Worm (Caenorhabditis elegans) whole organism, L2 larva: ENCODE measurements around the gene Y46H3D.1.
A peak's percentile ranks its signal among the peaks of the same experiment; 100 is the strongest.

Experiments
- C34F6.9 ChIP-seq: fragments of 150-350 bp; optimal IDR thresholded peaks from 2 replicates; lab custom pipeline; 2014; ENCODE audit warnings: missing biosample characterization, missing genetic modification characterization
- F13H6.1 ChIP-seq: sonication (generic microtip); optimal IDR thresholded peaks from 2 replicates; lab custom pipeline; 2016; ENCODE audit warnings: missing genetic modification characterization, missing compliant biosample characterization
- R02D3.7 ChIP-seq: fragments of 150-350 bp; optimal IDR thresholded peaks from 2 replicates; lab custom pipeline; 2014; ENCODE audit warnings: missing biosample characterization, missing genetic modification characterization
- aly-2 ChIP-seq: fragments of 150-350 bp; optimal IDR thresholded peaks from 2 replicates; lab custom pipeline; 2014; ENCODE audit warnings: missing biosample characterization, missing genetic modification characterization
- ceh-16 ChIP-seq: fragments of 150-350 bp; optimal IDR thresholded peaks from 2 replicates; lab custom pipeline; 2014; ENCODE audit warnings: missing biosample characterization, missing genetic modification characterization
- crh-2 ChIP-seq: sonication (generic microtip); optimal IDR thresholded peaks from 2 replicates; lab custom pipeline; 2017; ENCODE audit warnings: missing biosample characterization, missing genetic modification characterization
- dmd-4 ChIP-seq: sonication (generic microtip); optimal IDR thresholded peaks from 2 replicates; lab custom pipeline; 2017; ENCODE audit warnings: missing biosample characterization, missing genetic modification characterization
- egl-27 ChIP-seq: sonication (generic microtip); optimal IDR thresholded peaks from 3 replicates; lab custom pipeline; 2017; ENCODE audit warnings: missing biosample characterization, missing genetic modification reagents, missing genetic modification characterization
- elt-1 ChIP-seq: fragments of 150-350 bp; optimal IDR thresholded peaks from 2 replicates; lab custom pipeline; 2014; ENCODE audit warnings: missing biosample characterization, missing genetic modification characterization
- fos-1 ChIP-seq: fragments of 150-350 bp; optimal IDR thresholded peaks from 2 replicates; lab custom pipeline; 2014; ENCODE audit warnings: missing biosample characterization, missing genetic modification characterization
- gmeb-1 ChIP-seq: fragments of 150-350 bp; optimal IDR thresholded peaks from 2 replicates; lab custom pipeline; 2014; ENCODE audit warnings: missing biosample characterization, missing genetic modification characterization
- lin-11 ChIP-seq: fragments of 150-350 bp; sonication (generic microtip); optimal IDR thresholded peaks from 2 replicates; lab custom pipeline; 2014; ENCODE audit warnings: missing biosample characterization, missing genetic modification characterization, inconsistent platforms, mixed read lengths
- lin-13 ChIP-seq: fragments of 150-350 bp; optimal IDR thresholded peaks from 2 replicates; lab custom pipeline; 2014; ENCODE audit warnings: missing biosample characterization, missing genetic modification reagents, missing genetic modification characterization
- lin-39 ChIP-seq: fragments of 150-350 bp; optimal IDR thresholded peaks from 2 replicates; lab custom pipeline; 2014; ENCODE audit warnings: missing biosample characterization, missing genetic modification reagents, missing genetic modification characterization
- lsy-2 ChIP-seq, 2 experiments: fragments of 150-350 bp in 1 of 2; sonication (generic microtip) in 1 of 2; optimal IDR thresholded peaks; 2 replicates each; lab custom pipeline; 2014 to 2017; ENCODE audit warnings: missing biosample characterization in 2 of 2, missing genetic modification characterization in 2 of 2
- mbf-1 ChIP-seq: sonication (generic microtip); optimal IDR thresholded peaks from 2 replicates; lab custom pipeline; 2017; ENCODE audit warnings: missing biosample characterization, missing genetic modification characterization
- mdl-1 ChIP-seq, 2 experiments: fragments of 150-350 bp in 1 of 2; sonication (generic microtip) in 1 of 2; optimal IDR thresholded peaks; 2 replicates each; lab custom pipeline; 2017; ENCODE audit warnings: missing biosample characterization in 2 of 2, missing genetic modification characterization in 2 of 2
- nhr-10 ChIP-seq: sonication (generic microtip); optimal IDR thresholded peaks from 2 replicates; lab custom pipeline; 2017; ENCODE audit warnings: missing biosample characterization, missing genetic modification characterization
- nhr-11 ChIP-seq: fragments of 150-350 bp; optimal IDR thresholded peaks from 2 replicates; lab custom pipeline; 2014; ENCODE audit warnings: missing biosample characterization, missing genetic modification characterization
- nhr-129 ChIP-seq: fragments of 150-350 bp; optimal IDR thresholded peaks from 2 replicates; lab custom pipeline; 2014; ENCODE audit warnings: missing biosample characterization, missing genetic modification characterization
- nhr-21 ChIP-seq: fragments of 150-350 bp; optimal IDR thresholded peaks from 2 replicates; lab custom pipeline; 2014; ENCODE audit warnings: missing biosample characterization, missing genetic modification characterization
- nhr-23 ChIP-seq: fragments of 150-350 bp; optimal IDR thresholded peaks from 2 replicates; lab custom pipeline; 2014; ENCODE audit warnings: missing biosample characterization, missing genetic modification reagents, missing genetic modification characterization
- nhr-237 ChIP-seq: fragments of 150-350 bp; optimal IDR thresholded peaks from 2 replicates; lab custom pipeline; 2014; ENCODE audit warnings: missing biosample characterization, missing genetic modification characterization
- nhr-25 ChIP-seq: fragments of 150-350 bp; sonication (generic microtip); optimal IDR thresholded peaks from 3 replicates; lab custom pipeline; 2014; ENCODE audit warnings: missing biosample characterization, missing genetic modification characterization
- nhr-6 ChIP-seq: fragments of 150-350 bp; optimal IDR thresholded peaks from 2 replicates; lab custom pipeline; 2014; ENCODE audit warnings: missing biosample characterization, missing genetic modification characterization
- nhr-77 ChIP-seq: fragments of 150-350 bp; optimal IDR thresholded peaks from 2 replicates; lab custom pipeline; 2014; ENCODE audit warnings: missing biosample characterization, missing genetic modification characterization
- peb-1 ChIP-seq: fragments of 150-350 bp; optimal IDR thresholded peaks from 2 replicates; lab custom pipeline; 2014; ENCODE audit warnings: missing biosample characterization, missing genetic modification characterization
- sma-3 ChIP-seq: sonication (generic microtip); optimal IDR thresholded peaks from 2 replicates; lab custom pipeline; 2016; ENCODE audit warnings: missing genetic modification reagents, missing genetic modification characterization, missing compliant biosample characterization
- sma-9 ChIP-seq, 2 experiments: fragments of 150-350 bp in 1 of 2; sonication (generic microtip) in 1 of 2; optimal IDR thresholded peaks; 2 replicates each; lab custom pipeline; 2014 to 2016; ENCODE audit warnings: missing genetic modification characterization in 2 of 2, mild to moderate bottlenecking in 1 of 2, missing biosample characterization in 1 of 2, missing compliant biosample characterization in 1 of 2, missing genetic modification reagents in 1 of 2, moderate library complexity in 1 of 2
- snpc-4 ChIP-seq: fragments of 150-350 bp; optimal IDR thresholded peaks from 2 replicates; lab custom pipeline; 2014; ENCODE audit warnings: missing biosample characterization, missing genetic modification characterization
- unc-39 ChIP-seq: fragments of 150-350 bp; optimal IDR thresholded peaks from 2 replicates; lab custom pipeline; 2014; ENCODE audit warnings: missing biosample characterization, missing genetic modification characterization
- unc-55 ChIP-seq: fragments of 150-350 bp; sonication (generic microtip); optimal IDR thresholded peaks from 3 replicates; lab custom pipeline; 2014; ENCODE audit warnings: missing biosample characterization, missing genetic modification reagents, missing genetic modification characterization
- zag-1 ChIP-seq: fragments of 150-350 bp; optimal IDR thresholded peaks from 2 replicates; lab custom pipeline; 2014; ENCODE audit warnings: missing biosample characterization, missing genetic modification characterization
- ztf-1 ChIP-seq: fragments of 200-800 bp; sonication (Bioruptor generic); conservative IDR thresholded peaks from 2 replicates; pipeline ENCODE4 v1.3.6; 2022; ENCODE audit warnings: missing genetic modification characterization, missing compliant biosample characterization
- ztf-11 ChIP-seq: sonication (generic microtip); optimal IDR thresholded peaks from 2 replicates; lab custom pipeline; 2017; ENCODE audit warnings: missing biosample characterization, missing genetic modification characterization
- ztf-4 ChIP-seq: fragments of 150-350 bp; optimal IDR thresholded peaks from 2 replicates; lab custom pipeline; 2014; ENCODE audit warnings: missing biosample characterization, missing genetic modification characterization

Gene Y46H3D.1

ce11 chrV:1626720-1627119 is 15.6 kb upstream of the Y46H3D.1 start, which contains the start of gene nhr-237:
TSS of gene nhr-237 (minus strand) at chrV:1626820.
- TF ChIP-seq nhr-21 (tag; lab: Kevin White, UChicago) (no peak), nhr-10 (tag; lab: Kevin White, UChicago) (no peak), elt-1 (tag; lab: Kevin White, UChicago) (no peak), lin-13 (GFP tag; lab: Kevin White, UChicago) (no peak), unc-39 (tag; lab: Kevin White, UChicago) (no peak), nhr-25 (tag; lab: Kevin White, UChicago) (no peak), egl-27 (tag; lab: Kevin White, UChicago) (no peak), lin-39 (tag; lab: Kevin White, UChicago) (no peak), C34F6.9 (tag; lab: Kevin White, UChicago) (no peak), dmd-4 (tag; lab: Kevin White, UChicago) (no peak)

- peak; percentile 49 for TF ChIP-seq sma-3 (GFP tag; lab: Kevin White, UChicago)
- peak; percentile 56 for TF ChIP-seq sma-9 (GFP tag; optimal IDR thresholded peaks at IDR 0.05; lab: Kevin White, UChicago)
- TF ChIP-seq sma-9 (tag; optimal IDR thresholded peaks at IDR 0.05; lab: Kevin White, UChicago) = no peak
- no peak for TF ChIP-seq ceh-16 (tag; lab: Kevin White, UChicago)
- peak; percentile 84 for TF ChIP-seq F13H6.1
- TF ChIP-seq egl-27 (tag; lab: Kevin White, UChicago) = peak; percentile 57
- TF ChIP-seq nhr-25 (tag; lab: Kevin White, UChicago) = peak; percentile 69
- TF ChIP-seq lin-11 = no peak
- TF ChIP-seq nhr-129 (tag; lab: Kevin White, UChicago) = peak; percentile 76
- TF ChIP-seq fos-1 = peak; percentile 35
- peak; percentile 44 for TF ChIP-seq crh-2 (tag; lab: Kevin White, UChicago)
Measured at ce11 chrV:1627269-1627668, 15.0 kb upstream of the Y46H3D.1 start.

- TF ChIP-seq ceh-16 (tag; lab: Kevin White, UChicago) = no peak
- TF ChIP-seq unc-55 = no peak
- peak; percentile 93 for TF ChIP-seq nhr-129 (tag; lab: Kevin White, UChicago)
- no peak for TF ChIP-seq zag-1 (tag; lab: Kevin White, UChicago)
- TF ChIP-seq nhr-77 = peak; percentile 84
- TF ChIP-seq, all 48 proteins: peak for 2
Measured at ce11 chrV:1629329-1629728, 13.0 kb upstream of the Y46H3D.1 start, which contains the start of gene nhr-238. TSS of gene nhr-238 (minus strand) at chrV:1629432.

- TF ChIP-seq lsy-2 (tag; optimal IDR thresholded peaks at IDR 0.05; lab: Kevin White, UChicago) (no peak), nhr-237 (no peak), mdl-1 (tag; optimal IDR thresholded peaks at IDR 0.05; lab: Kevin White, UChicago) (no peak), elt-1 (tag; lab: Kevin White, UChicago) (no peak), nhr-25 (tag; lab: Kevin White, UChicago) (no peak), nhr-23 (tag; lab: Kevin White, UChicago) (no peak), R02D3.7 (tag; lab: Kevin White, UChicago) (no peak)
Measured at ce11 chrV:1631148-1631547, 11.2 kb upstream of the Y46H3D.1 start, which contains the start of gene Y46H3D.8. TSS of gene Y46H3D.8 (minus strand) at chrV:1631248.

ce11 chrV:1631717-1632116 is 10.6 kb upstream of the Y46H3D.1 start, which contains the start of gene irld-17:
TSS of gene irld-17 (plus strand) at chrV:1632017.
- TF ChIP-seq ztf-1 (GFP tag; lab: Robert Waterston, UW) (no peak), aly-2 (tag; lab: Kevin White, UChicago) (no peak), sma-9 (GFP tag; optimal IDR thresholded peaks at IDR 0.05; lab: Kevin White, UChicago) (no peak), sma-9 (tag; optimal IDR thresholded peaks at IDR 0.05; lab: Kevin White, UChicago) (no peak), lin-13 (GFP tag; lab: Kevin White, UChicago) (no peak), nhr-25 (tag; lab: Kevin White, UChicago) (no peak), unc-55 (no peak), lsy-2 (tag; optimal IDR thresholded peaks at IDR 0.05; lab: Kevin White, UChicago) (no peak), mbf-1 (no peak), egl-27 (tag; lab: Kevin White, UChicago) (no peak), peb-1 (tag; lab: Kevin White, UChicago) (no peak), dmd-4 (tag; lab: Kevin White, UChicago) (no peak)

- TF ChIP-seq ztf-11 (tag; lab: Kevin White, UChicago) (no peak), nhr-77 (no peak), gmeb-1 (tag; lab: Kevin White, UChicago) (no peak), unc-55 (no peak), mdl-1 (tag; optimal IDR thresholded peaks at IDR 0.05; lab: Kevin White, UChicago) (no peak), nhr-6 (tag; lab: Kevin White, UChicago) (no peak), F13H6.1 (no peak), zag-1 (tag; lab: Kevin White, UChicago) (no peak), lin-39 (tag; lab: Kevin White, UChicago) (no peak), ztf-4 (tag; lab: Kevin White, UChicago) (no peak), elt-1 (tag; lab: Kevin White, UChicago) (no peak), dmd-4 (tag; lab: Kevin White, UChicago) (no peak), egl-27 (tag; lab: Kevin White, UChicago) (no peak), nhr-23 (tag; lab: Kevin White, UChicago) (no peak), mbf-1 (no peak), ceh-16 (tag; lab: Kevin White, UChicago) (no peak), nhr-129 (tag; lab: Kevin White, UChicago) (no peak), aly-2 (tag; lab: Kevin White, UChicago) (no peak), snpc-4 (no peak), nhr-11 (tag; lab: Kevin White, UChicago) (no peak)
Measured at ce11 chrV:1635859-1636258, 6.4 kb upstream of the Y46H3D.1 start, which contains the start of gene str-222. TSS of gene str-222 (plus strand) at chrV:1636159.
